Fruit fly (Drosophila melanogaster) whole organism, embryonic: ENCODE measurements around the gene CG12880.

Experiments used
- Abd-B ChIP-seq: fragments of 200-800 bp; sonication (Bioruptor generic); optimal IDR thresholded peaks from 2 replicates; lab custom pipeline; 2018; ENCODE audit warnings: missing biosample characterization, mild to moderate bottlenecking, missing genetic modification characterization, moderate library complexity
- B-H1 ChIP-seq: fragments of 200-800 bp; sonication (Bioruptor generic); IDR thresholded peaks from 3 replicates; pipeline ENCODE4 v1.3.6; 2022; ENCODE audit warnings: missing biosample characterization, missing genetic modification characterization
- Bdp1 ChIP-seq: fragments of 200-800 bp; sonication (Bioruptor generic); optimal IDR thresholded peaks from 3 replicates; lab custom pipeline; 2016; ENCODE audit warnings: missing biosample characterization, missing genetic modification characterization
- Bgb ChIP-seq: fragments of 200-800 bp; sonication (Bioruptor generic); IDR thresholded peaks from 2 replicates; pipeline ENCODE4 v1.3.6; 2022; ENCODE audit warnings: missing biosample characterization, missing genetic modification characterization; ENCODE audit not compliant: partially characterized antibody
- Blimp-1 ChIP-seq: fragments of 200-800 bp; sonication (Bioruptor generic); optimal IDR thresholded peaks from 3 replicates; lab custom pipeline; 2018; ENCODE audit warnings: missing biosample characterization, missing genetic modification characterization, mild to moderate bottlenecking, moderate library complexity, missing genetic modification reagents
- CG11398 ChIP-seq: fragments of 200-800 bp; sonication (Bioruptor generic); optimal IDR thresholded peaks from 2 replicates; lab custom pipeline; 2016; ENCODE audit warnings: missing biosample characterization, missing genetic modification characterization
- CG12104 ChIP-seq: fragments of 200-800 bp; sonication (Bioruptor generic); optimal IDR thresholded peaks from 3 replicates; lab custom pipeline; 2016; ENCODE audit warnings: missing biosample characterization, missing genetic modification characterization
- CG16815 ChIP-seq: fragments of 200-800 bp; sonication (Bioruptor generic); optimal IDR thresholded peaks from 3 replicates; lab custom pipeline; 2017; ENCODE audit warnings: missing biosample characterization, mild to moderate bottlenecking, missing genetic modification characterization
- CG17802 ChIP-seq: fragments of 200-800 bp; sonication (Bioruptor generic); optimal IDR thresholded peaks from 2 replicates; lab custom pipeline; 2018; ENCODE audit warnings: missing biosample characterization, mild to moderate bottlenecking, missing genetic modification characterization, moderate library complexity
- CG1832 ChIP-seq: fragments of 200-800 bp; sonication (Bioruptor generic); optimal IDR thresholded peaks from 2 replicates; lab custom pipeline; 2017; ENCODE audit warnings: missing biosample characterization, mild to moderate bottlenecking, missing genetic modification characterization, inconsistent platforms
- CG18476 ChIP-seq: fragments of 200-800 bp; sonication (Bioruptor generic); optimal IDR thresholded peaks from 2 replicates; lab custom pipeline; 2016; ENCODE audit warnings: missing biosample characterization, mild to moderate bottlenecking, missing genetic modification characterization
- CG18599 ChIP-seq: fragments of 200-800 bp; sonication (Bioruptor generic); optimal IDR thresholded peaks from 3 replicates; lab custom pipeline; 2017; ENCODE audit warnings: missing biosample characterization, missing genetic modification characterization, mild to moderate bottlenecking, moderate library complexity, missing genetic modification reagents
- CG31388 ChIP-seq: fragments of 200-800 bp; sonication (Bioruptor generic); optimal IDR thresholded peaks from 2 replicates; lab custom pipeline; 2016; ENCODE audit warnings: missing biosample characterization, missing genetic modification characterization
- CG31441 ChIP-seq: fragments of 200-800 bp; sonication (Bioruptor generic); IDR thresholded peaks from 2 replicates; pipeline ENCODE4 v1.3.6; 2022; ENCODE audit warnings: missing biosample characterization, missing genetic modification characterization
- CG3407 ChIP-seq: fragments of 200-800 bp; sonication (Bioruptor generic); optimal IDR thresholded peaks from 2 replicates; lab custom pipeline; 2018; ENCODE audit warnings: missing biosample characterization, mild to moderate bottlenecking, missing genetic modification characterization
- CG3995 ChIP-seq: fragments of 200-800 bp; sonication (Bioruptor generic); optimal IDR thresholded peaks from 3 replicates; lab custom pipeline; 2016; ENCODE audit warnings: missing biosample characterization, missing genetic modification characterization
- CG4282 ChIP-seq: fragments of 200-800 bp; sonication (Bioruptor generic); optimal IDR thresholded peaks from 2 replicates; lab custom pipeline; 2016; ENCODE audit warnings: missing biosample characterization, missing genetic modification characterization
- CG4360 ChIP-seq: fragments of 200-800 bp; sonication (Bioruptor generic); IDR thresholded peaks from 2 replicates; pipeline ENCODE4 v1.3.6; 2022; ENCODE audit warnings: missing biosample characterization, missing genetic modification characterization
- CG6272 ChIP-seq: fragments of 200-800 bp; sonication (Bioruptor generic); IDR thresholded peaks from 2 replicates; pipeline ENCODE4 v1.3.6; 2022; ENCODE audit warnings: missing biosample characterization, missing genetic modification characterization
- CG6689 ChIP-seq: fragments of 200-800 bp; sonication (Bioruptor generic); IDR thresholded peaks from 2 replicates; pipeline ENCODE4 v1.3.6; 2022; ENCODE audit warnings: missing biosample characterization, missing genetic modification characterization
- CG8359 ChIP-seq: fragments of 200-800 bp; sonication (Bioruptor generic); optimal IDR thresholded peaks from 2 replicates; lab custom pipeline; 2017; ENCODE audit warnings: missing biosample characterization, mild to moderate bottlenecking, missing genetic modification characterization, borderline replicate concordance
- CG8478 ChIP-seq: fragments of >200 bp; optimal IDR thresholded peaks from 2 replicates; lab custom pipeline; 2018
- CG9609 ChIP-seq: fragments of 200-800 bp; sonication (Bioruptor generic); optimal IDR thresholded peaks from 3 replicates; lab custom pipeline; 2016; ENCODE audit warnings: missing biosample characterization, missing genetic modification characterization
- CG9727 ChIP-seq: fragments of 200-800 bp; sonication (Bioruptor generic); optimal IDR thresholded peaks from 3 replicates; lab custom pipeline; 2017; ENCODE audit warnings: missing biosample characterization, mild to moderate bottlenecking, missing genetic modification characterization
- CoRest ChIP-seq: fragments of 200-800 bp; sonication (Bioruptor generic); optimal IDR thresholded peaks from 3 replicates; lab custom pipeline; 2018; ENCODE audit warnings: missing biosample characterization, mild to moderate bottlenecking, missing genetic modification characterization, moderate library complexity
- Dek ChIP-seq: fragments of 200-800 bp; sonication (Bioruptor generic); optimal IDR thresholded peaks from 3 replicates; lab custom pipeline; 2019; ENCODE audit warnings: missing biosample characterization, mild to moderate bottlenecking, missing genetic modification characterization, moderate library complexity
- Dfd ChIP-seq, 2 experiments: fragments of >200 bp; optimal IDR thresholded peaks; 2 replicates each; lab custom pipeline; 2017; ENCODE audit warnings: missing biosample characterization in 2 of 2, missing genetic modification characterization in 2 of 2
- Doc3 ChIP-seq: fragments of 200-800 bp; sonication (Bioruptor generic); IDR thresholded peaks from 3 replicates; pipeline ENCODE4 v1.3.6; 2022; ENCODE audit warnings: missing biosample characterization, missing genetic modification characterization; ENCODE audit not compliant: partially characterized antibody
- HLHmδ ChIP-seq: fragments of 200-800 bp; sonication (Bioruptor generic); optimal IDR thresholded peaks from 2 replicates; lab custom pipeline; 2018; ENCODE audit warnings: missing biosample characterization, mild to moderate bottlenecking, missing genetic modification characterization, moderate library complexity
- Hey ChIP-seq: fragments of 200-800 bp; sonication (Bioruptor generic); optimal IDR thresholded peaks from 3 replicates; lab custom pipeline; 2018; ENCODE audit warnings: missing biosample characterization, mild to moderate bottlenecking, missing genetic modification characterization
- Hr51 ChIP-seq, 2 experiments: fragments of 200-800 bp; sonication (Bioruptor generic); optimal IDR thresholded peaks; 2 replicates in 1 of 2; 3 replicates in 1 of 2; lab custom pipeline; 2016 to 2018; ENCODE audit warnings: missing biosample characterization in 2 of 2, missing genetic modification characterization in 2 of 2, mild to moderate bottlenecking in 1 of 2, moderate library complexity in 1 of 2
- Med ChIP-seq: fragments of 200-800 bp; sonication (Bioruptor generic); peaks from one replicate; lab custom pipeline; 2016; ENCODE audit warnings: missing biosample characterization, missing genetic modification characterization, mild to moderate bottlenecking, inconsistent platforms, moderate library complexity
- NK7.1 ChIP-seq: fragments of 200-800 bp; sonication (Bioruptor generic); optimal IDR thresholded peaks from 3 replicates; lab custom pipeline; 2016; ENCODE audit warnings: missing biosample characterization, missing genetic modification characterization
- Ravus ChIP-seq: fragments of 200-800 bp; sonication (Bioruptor generic); IDR thresholded peaks from 2 replicates; pipeline ENCODE4 v1.3.6; 2022; ENCODE audit warnings: missing biosample characterization, missing genetic modification characterization
- Usf ChIP-seq: fragments of 200-800 bp; sonication (Bioruptor generic); optimal IDR thresholded peaks from 2 replicates; lab custom pipeline; 2017; ENCODE audit warnings: missing genotype, missing biosample characterization, missing genetic modification characterization
- amos ChIP-seq: fragments of 200-800 bp; sonication (Bioruptor generic); IDR thresholded peaks from 2 replicates; pipeline ENCODE4 v1.3.6; 2022; ENCODE audit warnings: missing biosample characterization, missing genetic modification characterization; ENCODE audit not compliant: partially characterized antibody
- ase ChIP-seq: fragments of 200-800 bp; sonication (Bioruptor generic); IDR thresholded peaks from 3 replicates; pipeline ENCODE4 v1.3.6; 2022; ENCODE audit warnings: missing biosample characterization, missing genetic modification characterization
- dan ChIP-seq: fragments of 200-800 bp; sonication (Bioruptor generic); IDR thresholded peaks from 2 replicates; pipeline ENCODE4 v1.3.6; 2022; ENCODE audit warnings: missing biosample characterization, missing genetic modification characterization
- ewg ChIP-seq: fragments of 200-800 bp; sonication (Bioruptor generic); optimal IDR thresholded peaks from 3 replicates; lab custom pipeline; 2017; ENCODE audit warnings: mild to moderate bottlenecking, missing biosample characterization, missing genetic modification reagents, missing genetic modification characterization
- fd3F ChIP-seq: fragments of 200-800 bp; sonication (Bioruptor generic); optimal IDR thresholded peaks from 2 replicates; lab custom pipeline; 2018; ENCODE audit warnings: missing biosample characterization, mild to moderate bottlenecking, missing genetic modification characterization, moderate library complexity
- fd96Cb ChIP-seq: fragments of 200-800 bp; sonication (Bioruptor generic); optimal IDR thresholded peaks from 2 replicates; lab custom pipeline; 2018; ENCODE audit warnings: missing biosample characterization, mild to moderate bottlenecking, missing genetic modification characterization, moderate library complexity
- ftz-f1 ChIP-seq: fragments of 200-800 bp; sonication (Bioruptor generic); optimal IDR thresholded peaks from 2 replicates; lab custom pipeline; 2016; ENCODE audit warnings: missing biosample characterization, missing genetic modification characterization
- grau ChIP-seq: fragments of 200-800 bp; optimal IDR thresholded peaks from 3 replicates; lab custom pipeline; 2019; ENCODE audit warnings: missing biosample characterization, mild to moderate bottlenecking, missing genetic modification characterization, moderate library complexity
- lov ChIP-seq, 2 experiments: fragments of 200-800 bp in 1 of 2; fragments of >200 bp in 1 of 2; sonication (Bioruptor generic) in 1 of 2; IDR thresholded peaks in 1 of 2; optimal IDR thresholded peaks in 1 of 2; 2 replicates in 1 of 2; 3 replicates in 1 of 2; pipeline versions ENCODE4 v1.3.6 to Lab custom; 2017 to 2022; ENCODE audit warnings: missing biosample characterization in 1 of 2, missing genetic modification characterization in 1 of 2
- scrt ChIP-seq: fragments of 200-800 bp; sonication (Bioruptor generic); optimal IDR thresholded peaks from 2 replicates; lab custom pipeline; 2018; ENCODE audit warnings: missing biosample characterization, mild to moderate bottlenecking, missing genetic modification characterization, moderate library complexity
- sim ChIP-seq: fragments of 200-800 bp; sonication (Bioruptor generic); IDR thresholded peaks from 2 replicates; pipeline ENCODE4 v1.3.6; 2022; ENCODE audit warnings: missing biosample characterization, missing genetic modification characterization
- toy ChIP-seq: fragments of 200-800 bp; sonication (Bioruptor generic); IDR thresholded peaks from 2 replicates; pipeline ENCODE4 v1.3.6; 2022; ENCODE audit warnings: missing biosample characterization, missing genetic modification characterization
- usp ChIP-seq: fragments of >200 bp; optimal IDR thresholded peaks from 2 replicates; lab custom pipeline; 2017; ENCODE audit warnings: missing biosample characterization, missing genetic modification characterization
- yki ChIP-seq: fragments of >200 bp; optimal IDR thresholded peaks from 3 replicates; lab custom pipeline; 2018

Gene CG12880

dm6 chr3R:27636010-27636584 lies 49.7 kb upstream of the CG12880 start, which contains the start of the genes CG5611 and Mtl (continued):
- TF ChIP-seq CG12104 (peak; percentile 99), scrt (GFP tag; lab: Kevin White, UChicago) (peak; percentile 97), CG1832 (GFP tag; lab: Kevin White, UChicago) (no peak), ase (peak; percentile 100), usp (GFP tag; lab: Kevin White, UChicago) (no peak), CG4282 (GFP tag; lab: Kevin White, UChicago) (peak; percentile 95), Abd-B (GFP tag; lab: Kevin White, UChicago) (peak; percentile 100), CG3995 (GFP tag; lab: Kevin White, UChicago) (peak; percentile 88), Bdp1 (GFP tag; lab: Kevin White, UChicago) (peak; percentile 93), CG18599 (GFP tag; lab: Kevin White, UChicago) (peak; percentile 99), amos (GFP tag; lab: Robert Waterston, UW) (peak; percentile 37; the same call in 1 of the 2 replicates), Hey (peak; percentile 97), NK7.1 (GFP tag; lab: Kevin White, UChicago) (peak; percentile 89), CG9727 (GFP tag; lab: Kevin White, UChicago) (peak; percentile 100), Doc3 (GFP tag; lab: Robert Waterston, UW) (0 out of 3 replicates have a peak, but pooled peaks have one; percentile 35), CG9609 (GFP tag; lab: Kevin White, UChicago) (peak; percentile 97), toy (GFP tag; lab: Robert Waterston, UW) (peak; percentile 100), ftz-f1 (GFP tag; lab: Kevin White, UChicago) (peak; percentile 93), HLHmδ (GFP tag; lab: Kevin White, UChicago) (peak; percentile 26), CG3407 (peak; percentile 99), CG17802 (tag; lab: Kevin White, UChicago) (peak; percentile 95), CG31388 (peak; percentile 99), fd3F (GFP tag; lab: Kevin White, UChicago) (peak; percentile 100), ewg (GFP tag; lab: Kevin White, UChicago) (peak; percentile 99), B-H1 (GFP tag; lab: Robert Waterston, UW) (peak; percentile 100), dan (GFP tag; lab: Robert Waterston, UW) (peak; percentile 99), CG6689 (GFP tag; lab: Robert Waterston, UW) (peak; percentile 100), grau (tag; lab: Kevin White, UChicago) (peak; percentile 99), fd96Cb (tag; lab: Kevin White, UChicago) (peak; percentile 100), Bgb (GFP tag; lab: Robert Waterston, UW) (peak; percentile 40; the same call in 1 of the 2 replicates), Dfd (GFP tag; optimal IDR thresholded peaks at IDR 0.05; lab: Kevin White, UChicago) (peak in 1 of 2 experiments; percentile 92), CG16815 (GFP tag; lab: Kevin White, UChicago) (peak; percentile 100), Med (GFP tag; lab: Kevin White, UChicago) (peak; percentile 99), yki (lab: Kevin White, UChicago) (no peak), CG11398 (peak; percentile 88), Ravus (GFP tag; lab: Robert Waterston, UW) (peak; percentile 99), Usf (GFP tag; lab: Kevin White, UChicago) (peak; percentile 100), CoRest (tag; lab: Kevin White, UChicago) (peak; percentile 100), Blimp-1 (GFP tag; lab: Kevin White, UChicago) (peak; percentile 99), CG4360 (GFP tag; lab: Robert Waterston, UW) (peak; percentile 94), Dek (peak; percentile 100), CG18476 (peak; percentile 99), CG31441 (peak; percentile 99), Hr51 (GFP tag; optimal IDR thresholded peaks at IDR 0.05; lab: Kevin White, UChicago) (peak; percentile 98 to 100), CG6272 (GFP tag; lab: Robert Waterston, UW) (peak; percentile 100), lov (optimal IDR thresholded peaks at IDR 0.05; lab: Kevin White, UChicago) (no peak), lov (GFP tag; IDR thresholded peaks at IDR 0.05; lab: Robert Waterston, UW) (peak; percentile 99), CG8359 (GFP tag; lab: Kevin White, UChicago) (peak; percentile 96), CG8478 (no peak), sim (peak; percentile 99)
